Worm (Caenorhabditis elegans): ENCODE data around the gene srx-97.

Gene srx-97

DNA sequence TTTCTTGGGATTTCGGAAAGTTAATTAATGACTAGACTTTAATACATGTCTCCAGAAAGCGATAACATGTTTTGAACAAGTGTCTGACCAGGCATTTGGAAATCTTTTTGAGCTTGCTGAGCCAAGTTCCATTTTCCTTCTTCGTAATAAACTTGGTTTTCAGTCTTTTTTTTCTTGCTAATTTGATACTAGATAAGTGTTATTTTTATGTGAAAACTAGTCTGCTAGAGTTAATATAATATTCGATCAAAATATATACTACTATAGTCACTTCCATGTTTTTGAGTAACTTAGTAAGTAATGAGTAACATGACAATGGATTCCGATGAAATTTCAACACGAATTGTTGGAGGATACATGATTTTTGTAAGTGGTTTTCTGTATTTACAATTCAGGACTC, 40.0 kb upstream of the srx-97 start, which contains the start of gene srx-110:
Gene srx-110 (plus strand): TSS at position 301 of the 400 bp plus-strand sequence.
- TF ChIP-seq nhr-77 (tag; optimal IDR thresholded peaks at IDR 0.05) (no peak), elt-1 (tag; optimal IDR thresholded peaks at IDR 0.05) (no peak), elt-3 (tag; optimal IDR thresholded peaks at IDR 0.05) (no peak), snpc-4 (tag; optimal IDR thresholded peaks at IDR 0.05) (no peak), fos-1 (tag; optimal IDR thresholded peaks at IDR 0.05) (no peak), nhr-11 (tag; optimal IDR thresholded peaks at IDR 0.05) (no peak), sma-3 (GFP tag; optimal IDR thresholded peaks at IDR 0.05) (no peak), ztf-4 (tag; optimal IDR thresholded peaks at IDR 0.05) (no peak), ztf-11 (tag; optimal IDR thresholded peaks at IDR 0.05) (no peak), ceh-16 (tag; optimal IDR thresholded peaks at IDR 0.05) (no peak), nhr-10 (tag; optimal IDR thresholded peaks at IDR 0.05) (no peak), ama-1 (optimal IDR thresholded peaks at IDR 0.05) (no peak), R02D3.7 (tag; optimal IDR thresholded peaks at IDR 0.05) (no peak), F13H6.1 (tag; optimal IDR thresholded peaks at IDR 0.05) (no peak), crh-2 (tag; optimal IDR thresholded peaks at IDR 0.05) (no peak), gmeb-1 (tag; optimal IDR thresholded peaks at IDR 0.05) (no peak), nhr-21 (tag; optimal IDR thresholded peaks at IDR 0.05) (no peak), zag-1 (tag; optimal IDR thresholded peaks at IDR 0.05) (no peak), nhr-23 (tag; optimal IDR thresholded peaks at IDR 0.05) (no peak), egl-27 (tag; optimal IDR thresholded peaks at IDR 0.05) (no peak)

DNA sequence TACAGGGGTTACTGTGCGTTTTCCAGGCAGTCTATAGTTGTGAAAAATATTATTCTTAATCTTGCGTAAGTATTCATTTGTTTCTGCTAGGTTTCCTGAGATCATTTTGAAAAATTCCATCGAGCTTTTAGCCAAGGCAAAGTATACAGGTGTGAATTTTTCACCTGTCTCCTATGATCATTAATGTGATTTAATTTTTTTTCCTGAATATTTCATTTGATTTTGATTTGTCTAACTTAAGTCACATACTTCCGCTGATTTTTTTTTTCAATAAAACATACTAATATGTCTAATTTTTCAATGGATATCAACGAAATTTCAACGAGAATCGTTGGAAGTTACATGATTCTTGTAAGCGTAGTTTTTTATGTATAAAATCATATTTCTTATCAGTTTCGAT, 36.1 kb upstream of the srx-97 start, which contains the start of gene srx-108:
Gene srx-108 (plus strand): TSS at position 301 of the 400 bp plus-strand sequence.
- TF ChIP-seq sma-9 (GFP tag; optimal IDR thresholded peaks at IDR 0.05) (no peak), sma-9 (tag; optimal IDR thresholded peaks at IDR 0.05) (no peak), nhr-12 (tag; optimal IDR thresholded peaks at IDR 0.05) (no peak), unc-62 (GFP tag; optimal IDR thresholded peaks at IDR 0.05) (no peak), ZK546.5 (tag; optimal IDR thresholded peaks at IDR 0.05) (no peak), alr-1 (tag; optimal IDR thresholded peaks at IDR 0.05) (no peak), R02D3.7 (tag; optimal IDR thresholded peaks at IDR 0.05) (no peak), mab-5 (tag; optimal IDR thresholded peaks at IDR 0.05) (no peak), nhr-23 (tag; optimal IDR thresholded peaks at IDR 0.05) (no peak), ztf-1 (GFP tag; conservative IDR thresholded peaks at IDR 0.05) (no peak), nhr-25 (tag; optimal IDR thresholded peaks at IDR 0.05) (no peak)

DNA sequence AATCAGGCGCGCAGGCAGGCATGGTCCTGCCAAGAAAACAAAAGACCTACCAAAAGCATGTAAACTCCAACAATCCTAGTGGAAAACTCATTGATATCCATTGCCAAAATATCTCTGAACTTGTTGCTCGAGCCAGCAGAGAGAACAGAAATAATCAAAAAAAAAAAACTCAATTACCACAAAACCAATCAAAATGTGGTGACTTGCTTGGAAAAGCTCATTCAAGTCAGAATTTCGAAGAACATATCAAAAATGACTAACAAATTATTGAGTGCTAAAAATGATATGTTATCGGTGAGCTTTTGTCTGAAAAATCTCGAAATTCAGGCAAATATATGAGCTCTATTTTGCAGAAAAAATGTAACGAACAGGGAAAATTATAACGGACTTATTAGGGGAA, 32.1 kb upstream of the srx-97 start, which contains the start of gene srx-105:
Gene srx-105 (minus strand): TSS at position 101 of the 400 bp plus-strand sequence.
- TF ChIP-seq nhr-6 (tag; optimal IDR thresholded peaks at IDR 0.05) (no peak), mbf-1 (tag; optimal IDR thresholded peaks at IDR 0.05) (no peak), unc-55 (GFP tag; optimal IDR thresholded peaks at IDR 0.05) (no peak), nhr-77 (tag; optimal IDR thresholded peaks at IDR 0.05) (no peak), unc-62 (GFP tag; optimal IDR thresholded peaks at IDR 0.05) (no peak), ceh-82 (tag; optimal IDR thresholded peaks at IDR 0.05) (no peak), lin-39 (tag; optimal IDR thresholded peaks at IDR 0.05) (no peak), elt-1 (tag; optimal IDR thresholded peaks at IDR 0.05) (no peak), gmeb-1 (tag; optimal IDR thresholded peaks at IDR 0.05) (no peak), sma-3 (GFP tag; optimal IDR thresholded peaks at IDR 0.05) (no peak), nhr-129 (tag; optimal IDR thresholded peaks at IDR 0.05) (no peak), F13H6.1 (tag; optimal IDR thresholded peaks at IDR 0.05) (no peak)

DNA sequence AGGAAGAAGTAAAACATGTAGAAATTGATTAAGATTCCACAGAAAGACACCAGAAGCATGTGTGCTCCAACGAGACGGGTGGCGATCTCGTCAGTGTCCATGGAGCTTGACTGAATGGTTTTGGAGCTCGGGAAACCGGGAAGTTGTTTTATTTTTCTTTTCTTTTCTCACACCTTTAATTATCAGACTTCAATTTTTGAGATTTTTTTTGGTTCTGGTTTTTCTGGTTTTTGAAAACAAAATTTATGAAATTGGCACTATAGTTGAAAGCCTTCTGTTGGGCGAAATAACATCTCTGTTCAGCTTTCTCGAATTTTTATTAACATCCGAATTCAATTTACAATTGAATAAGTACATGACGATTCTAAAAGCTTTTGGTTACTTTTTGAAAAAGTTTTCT, 30.4 kb upstream of the srx-97 start, which contains the start of gene srx-104:
Gene srx-104 (minus strand): TSS at position 101 of the 400 bp plus-strand sequence.
- TF ChIP-seq ztf-4 (tag; optimal IDR thresholded peaks at IDR 0.05) (no peak), blmp-1 (tag; optimal IDR thresholded peaks at IDR 0.05; ENCODE audit: insufficient read depth) (no peak), F13H6.1 (tag; optimal IDR thresholded peaks at IDR 0.05) (no peak), C34F6.9 (tag; optimal IDR thresholded peaks at IDR 0.05) (no peak), unc-55 (GFP tag; optimal IDR thresholded peaks at IDR 0.05) (no peak), snpc-4 (tag; optimal IDR thresholded peaks at IDR 0.05) (no peak), lin-11 (tag; optimal IDR thresholded peaks at IDR 0.05) (no peak), ztf-1 (GFP tag; conservative IDR thresholded peaks at IDR 0.05) (no peak), nhr-237 (tag; optimal IDR thresholded peaks at IDR 0.05) (no peak), lsy-2 (tag; optimal IDR thresholded peaks at IDR 0.05) (no peak), R02D3.7 (tag; optimal IDR thresholded peaks at IDR 0.05) (no peak), nhr-21 (tag; optimal IDR thresholded peaks at IDR 0.05) (no peak), lin-13 (GFP tag; optimal IDR thresholded peaks at IDR 0.05) (no peak), mdl-1 (tag; optimal IDR thresholded peaks at IDR 0.05) (no peak)
